Worm (Caenorhabditis elegans): ENCODE data around the gene ccm-2.

ce11 chrIV:1821550-1821949 is 12.9 kb upstream of the ccm-2 start, which contains the start of gene Y38C1BA.4:
- TF ChIP-seq ama-1 (optimal IDR thresholded peaks at IDR 0.05) (no peak), sox-4 (tag; optimal IDR thresholded peaks at IDR 0.05) (no peak), pqm-1 (tag; optimal IDR thresholded peaks at IDR 0.05) (no peak), ttx-3 (tag; optimal IDR thresholded peaks at IDR 0.05) (no peak), dve-1 (tag; optimal IDR thresholded peaks at IDR 0.05) (no peak), tbx-2 (tag; optimal IDR thresholded peaks at IDR 0.05) (no peak), ceh-6 (GFP tag; optimal IDR thresholded peaks at IDR 0.05) (no peak), syd-9 (tag; optimal IDR thresholded peaks at IDR 0.05) (no peak), fkh-10 (GFP tag; optimal IDR thresholded peaks at IDR 0.05) (no peak), gmeb-2 (tag; optimal IDR thresholded peaks at IDR 0.05) (no peak)

Data from whole organism, late embryonic.